Worm (Caenorhabditis elegans): ENCODE measurements around the gene dod-21.

Gene dod-21

ce11 chrIV:12906529-12906928, 30.0 kb upstream of the dod-21 start, which contains the start of gene K08D8.3 (continued):
- no peak for TF ChIP-seq lin-15B (tag; optimal IDR thresholded peaks at IDR 0.05)
- TF ChIP-seq gei-8 (GFP tag; optimal IDR thresholded peaks at IDR 0.05), result no peak
- TF ChIP-seq unc-130 (GFP tag; optimal IDR thresholded peaks at IDR 0.05), result no peak
- TF ChIP-seq daf-16 (GFP tag; optimal IDR thresholded peaks at IDR 0.05), result no peak
- peak; percentile 78 for TF ChIP-seq daf-16 (tag; optimal IDR thresholded peaks at IDR 0.05)
- TF ChIP-seq mxl-3 (GFP tag; optimal IDR thresholded peaks at IDR 0.05), result no peak
- peak; percentile 50 for TF ChIP-seq dve-1 (tag; optimal IDR thresholded peaks at IDR 0.05; ENCODE audit: insufficient read depth)
- no peak for TF ChIP-seq ZK546.5 (tag; optimal IDR thresholded peaks at IDR 0.05)
- no peak for TF ChIP-seq ceh-44 (GFP tag; IDR thresholded peaks at IDR 0.05)
- no peak for TF ChIP-seq nhr-102 (tag; optimal IDR thresholded peaks at IDR 0.05)
- no peak for TF ChIP-seq mdt-29 (GFP tag; IDR thresholded peaks at IDR 0.05)
- TF ChIP-seq spr-3 (GFP tag; optimal IDR thresholded peaks at IDR 0.05), result no peak
- no peak for TF ChIP-seq tra-1 (GFP tag; IDR thresholded peaks at IDR 0.05)
- TF ChIP-seq fkh-10 (GFP tag; optimal IDR thresholded peaks at IDR 0.05), result no peak
- TF ChIP-seq arid-1 (GFP tag; conservative IDR thresholded peaks at IDR 0.05), result no peak
- no peak for TF ChIP-seq nhr-41 (GFP tag; IDR thresholded peaks at IDR 0.05)

DNA sequence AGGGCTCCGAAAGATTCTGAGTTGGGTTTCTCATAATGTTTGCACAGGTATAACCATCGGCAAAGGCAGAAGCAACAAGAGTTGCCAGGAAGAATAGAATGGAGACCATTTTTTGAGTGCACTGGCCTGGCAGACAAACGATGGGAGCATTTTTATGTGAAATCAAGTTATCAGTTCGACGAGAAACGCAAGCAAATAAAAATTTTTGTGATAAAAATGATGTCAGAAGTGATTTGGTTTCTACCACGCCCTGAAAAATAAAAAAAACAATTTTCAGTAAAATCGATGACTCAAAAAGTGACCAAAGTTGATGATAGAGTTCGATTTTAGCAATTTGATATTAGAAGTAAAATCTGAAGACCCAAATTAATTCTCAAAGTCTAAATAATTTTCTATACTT, 26.7 kb upstream of the dod-21 start, which contains the start of gene K08D8.4:
Gene K08D8.4 (minus strand): TSS at position 128 of the 400 bp plus-strand sequence.
- TF ChIP-seq daf-16 (GFP tag; optimal IDR thresholded peaks at IDR 0.05), result no peak
- TF ChIP-seq daf-16 (tag; optimal IDR thresholded peaks at IDR 0.05), result peak; percentile 16
- no peak for TF ChIP-seq ces-1 (GFP tag; optimal IDR thresholded peaks at IDR 0.05)
- TF ChIP-seq pqm-1 (tag; optimal IDR thresholded peaks at IDR 0.05), result peak; percentile 70
- TF ChIP-seq mxl-3 (GFP tag; optimal IDR thresholded peaks at IDR 0.05), result no peak
- TF ChIP-seq dmd-9 (GFP tag; IDR thresholded peaks at IDR 0.05), result no peak
- no peak for TF ChIP-seq mes-2 (tag; optimal IDR thresholded peaks at IDR 0.05; ENCODE audit: poor library complexity, severe bottlenecking)
- no peak for TF ChIP-seq dmd-8 (GFP tag; IDR thresholded peaks at IDR 0.05)
- TF ChIP-seq ztf-11 (tag; optimal IDR thresholded peaks at IDR 0.05), result no peak
- TF ChIP-seq nhr-28 (tag; optimal IDR thresholded peaks at IDR 0.05), result peak; percentile 32
- TF ChIP-seq attf-4 (tag; optimal IDR thresholded peaks at IDR 0.05), result no peak
- no peak for TF ChIP-seq tra-1 (GFP tag; IDR thresholded peaks at IDR 0.05)
- TF ChIP-seq nhr-25 (tag; optimal IDR thresholded peaks at IDR 0.05; ENCODE audit: borderline replicate concordance, insufficient read depth), result no peak
- no peak for TF ChIP-seq daf-19 (GFP tag; conservative IDR thresholded peaks at IDR 0.05)
- TF ChIP-seq mep-1 (tag; optimal IDR thresholded peaks at IDR 0.05), result no peak
- no peak for TF ChIP-seq Y5F2A.4 (GFP tag; optimal IDR thresholded peaks at IDR 0.05)
- no peak for TF ChIP-seq egl-27 (tag; optimal IDR thresholded peaks at IDR 0.05)
- TF ChIP-seq Y105C5A.15 (GFP tag; IDR thresholded peaks at IDR 0.05), result no peak
- TF ChIP-seq zag-1 (tag; optimal IDR thresholded peaks at IDR 0.05), result no peak
- TF ChIP-seq T20F7.1 (GFP tag; optimal IDR thresholded peaks at IDR 0.05), result no peak
- TF ChIP-seq ceh-82 (tag; optimal IDR thresholded peaks at IDR 0.05), result no peak
- TF ChIP-seq dmd-6 (GFP tag; IDR thresholded peaks at IDR 0.05), result peak; percentile 78
- no peak for TF ChIP-seq jun-1 (tag; optimal IDR thresholded peaks at IDR 0.05)
- TF ChIP-seq duxl-1 (tag; optimal IDR thresholded peaks at IDR 0.05; ENCODE audit: poor library complexity), result no peak
- TF ChIP-seq nhr-102 (tag; optimal IDR thresholded peaks at IDR 0.05), result no peak
- TF ChIP-seq arid-1 (GFP tag; conservative IDR thresholded peaks at IDR 0.05), result no peak
- no peak for TF ChIP-seq lim-7 (GFP tag; IDR thresholded peaks at IDR 0.05)
- TF ChIP-seq nhr-237 (tag; optimal IDR thresholded peaks at IDR 0.05), result no peak
- TF ChIP-seq dve-1 (tag; optimal IDR thresholded peaks at IDR 0.05; ENCODE audit: insufficient read depth), result peak; percentile 15
- no peak for TF ChIP-seq F26F4.8 (GFP tag; conservative IDR thresholded peaks at IDR 0.05)
- TF ChIP-seq hlh-11 (tag; optimal IDR thresholded peaks at IDR 0.05), result peak; percentile 22
- TF ChIP-seq zip-11 (GFP tag; IDR thresholded peaks at IDR 0.05), result no peak
- TF ChIP-seq hif-1 (tag; optimal IDR thresholded peaks at IDR 0.05), result no peak

All from whole organism, L4 larva.